Worm (Caenorhabditis elegans): ENCODE data around the gene daf-11.

Gene daf-11

ce11 chrV:11730060-11730459 lies 4.2 kb upstream of the daf-11 start, which contains the start of gene rhr-2:
rhr-2 (minus strand) TSS chrV:11730160.
- TF ChIP-seq snpc-4 (tag; optimal IDR thresholded peaks at IDR 0.05) (no peak), lsy-2 (tag; optimal IDR thresholded peaks at IDR 0.05) (no peak), unc-120 (tag; optimal IDR thresholded peaks at IDR 0.05; ENCODE audit: poor library complexity, severe bottlenecking) (no peak), lin-32 (GFP tag; optimal IDR thresholded peaks at IDR 0.05) (no peak), bed-3 (GFP tag; optimal IDR thresholded peaks at IDR 0.05) (no peak), ham-2 (GFP tag; optimal IDR thresholded peaks at IDR 0.05) (no peak), pha-4 (tag; optimal IDR thresholded peaks at IDR 0.05) (no peak), tbx-8 (GFP tag; optimal IDR thresholded peaks at IDR 0.05) (no peak), mab-5 (tag; optimal IDR thresholded peaks at IDR 0.05) (no peak)

- TF ChIP-seq ces-1 (GFP tag; optimal IDR thresholded peaks at IDR 0.05) = no peak
- TF ChIP-seq blmp-1 (tag; optimal IDR thresholded peaks at IDR 0.05) = no peak
- TF ChIP-seq lin-32 (GFP tag; optimal IDR thresholded peaks at IDR 0.05) = no peak
- no peak for TF ChIP-seq pha-4 (tag; optimal IDR thresholded peaks at IDR 0.05)
- TF ChIP-seq elt-1 (tag; optimal IDR thresholded peaks at IDR 0.05; ENCODE audit: borderline replicate concordance, insufficient read depth) = no peak
- no peak for TF ChIP-seq ceh-83 (GFP tag; optimal IDR thresholded peaks at IDR 0.05)
- TF ChIP-seq snpc-4 (tag; optimal IDR thresholded peaks at IDR 0.05) = no peak
These were observed 3.0 kb downstream of the daf-11 start for ce11 chrV:11722858-11723257.

ce11 chrV:11716930-11717329 lies 8.9 kb downstream of the daf-11 start:
- no peak for TF ChIP-seq mep-1 (tag; optimal IDR thresholded peaks at IDR 0.05)
- no peak for TF ChIP-seq lin-13 (tag; optimal IDR thresholded peaks at IDR 0.05)

- no peak for TF ChIP-seq cnd-1 (tag; optimal IDR thresholded peaks at IDR 0.05)
- no peak for TF ChIP-seq unc-39 (tag; optimal IDR thresholded peaks at IDR 0.05)
These were observed 10.1 kb downstream of the daf-11 start, which contains the start of gene tre-3 for ce11 chrV:11715797-11716196. tre-3 (minus strand) TSS chrV:11715903.

- no peak for TF ChIP-seq tbx-8 (GFP tag; optimal IDR thresholded peaks at IDR 0.05)
- TF ChIP-seq sem-2 (GFP tag; optimal IDR thresholded peaks at IDR 0.05) = no peak
- peak; percentile 50 for TF ChIP-seq ces-1 (GFP tag; optimal IDR thresholded peaks at IDR 0.05)
- TF ChIP-seq unc-120 (tag; optimal IDR thresholded peaks at IDR 0.05; ENCODE audit: poor library complexity, severe bottlenecking) = no peak
- no peak for TF ChIP-seq sptf-1 (tag; optimal IDR thresholded peaks at IDR 0.05)
- no peak for TF ChIP-seq lin-13 (tag; optimal IDR thresholded peaks at IDR 0.05)
These were observed 14.1 kb downstream of the daf-11 start for ce11 chrV:11711751-11712150.

ce11 chrV:11706353-11706752 lies 19.5 kb downstream of the daf-11 start:
- TF ChIP-seq flh-1 (GFP tag; optimal IDR thresholded peaks at IDR 0.05) (no peak), lsy-2 (tag; optimal IDR thresholded peaks at IDR 0.05) (no peak), ztf-11 (tag; optimal IDR thresholded peaks at IDR 0.05) (no peak)

ce11 chrV:11705399-11705798 lies 20.5 kb downstream of the daf-11 start, which contains the start of gene ceh-32:
ceh-32 (minus strand) TSS chrV:11705400.
- TF ChIP-seq hlh-1 (tag; optimal IDR thresholded peaks at IDR 0.05) = no peak
- TF ChIP-seq nhr-237 (tag; optimal IDR thresholded peaks at IDR 0.05) = no peak
- TF ChIP-seq unc-120 (tag; optimal IDR thresholded peaks at IDR 0.05; ENCODE audit: poor library complexity, severe bottlenecking) = no peak
- no peak for TF ChIP-seq lin-32 (GFP tag; optimal IDR thresholded peaks at IDR 0.05)
- TF ChIP-seq snpc-4 (tag; optimal IDR thresholded peaks at IDR 0.05) = no peak
- no peak for TF ChIP-seq ces-1 (GFP tag; optimal IDR thresholded peaks at IDR 0.05)
- TF ChIP-seq flh-1 (GFP tag; optimal IDR thresholded peaks at IDR 0.05) = no peak
- TF ChIP-seq elt-1 (tag; optimal IDR thresholded peaks at IDR 0.05; ENCODE audit: borderline replicate concordance, insufficient read depth) = no peak
- no peak for TF ChIP-seq sptf-1 (tag; optimal IDR thresholded peaks at IDR 0.05)
- TF ChIP-seq ztf-11 (tag; optimal IDR thresholded peaks at IDR 0.05) = no peak
- TF ChIP-seq ceh-39 (tag; optimal IDR thresholded peaks at IDR 0.05) = no peak
- TF ChIP-seq ceh-83 (GFP tag; optimal IDR thresholded peaks at IDR 0.05) = no peak
- TF ChIP-seq nhr-2 (tag; optimal IDR thresholded peaks at IDR 0.05) = no peak
- no peak for TF ChIP-seq tbx-8 (GFP tag; optimal IDR thresholded peaks at IDR 0.05)

- no peak for TF ChIP-seq blmp-1 (tag; optimal IDR thresholded peaks at IDR 0.05)
- peak; percentile 81 for TF ChIP-seq ces-1 (GFP tag; optimal IDR thresholded peaks at IDR 0.05)
- TF ChIP-seq elt-1 (tag; optimal IDR thresholded peaks at IDR 0.05; ENCODE audit: borderline replicate concordance, insufficient read depth) = no peak
- TF ChIP-seq snpc-4 (tag; optimal IDR thresholded peaks at IDR 0.05) = no peak
- no peak for TF ChIP-seq flh-1 (GFP tag; optimal IDR thresholded peaks at IDR 0.05)
- TF ChIP-seq nhr-2 (tag; optimal IDR thresholded peaks at IDR 0.05) = no peak
- TF ChIP-seq unc-120 (tag; optimal IDR thresholded peaks at IDR 0.05; ENCODE audit: poor library complexity, severe bottlenecking) = no peak
These were observed 21.2 kb downstream of the daf-11 start for ce11 chrV:11704658-11705057.

Data from whole organism, mixed stage, embryonic.